Fruit fly (Drosophila melanogaster) whole organism, embryonic: ENCODE measurements around the gene ich.
A peak's percentile ranks its signal among the peaks of the same experiment; 100 is the strongest.

Experiments
- CG11247 ChIP-seq: fragments of 200-800 bp; sonication (Bioruptor generic); IDR thresholded peaks from 2 replicates; pipeline ENCODE4 v1.3.6; 2022; ENCODE audit warnings: missing biosample characterization, missing genetic modification characterization
- CG12299 ChIP-seq: fragments of 200-800 bp; sonication (Bioruptor generic); optimal IDR thresholded peaks from 2 replicates; lab custom pipeline; 2018; ENCODE audit warnings: missing biosample characterization, mild to moderate bottlenecking, missing genetic modification characterization
- CG12391 ChIP-seq: fragments of 200-800 bp; sonication (Bioruptor generic); optimal IDR thresholded peaks from 3 replicates; lab custom pipeline; 2018; ENCODE audit warnings: missing biosample characterization, mild to moderate bottlenecking, missing genetic modification characterization, moderate library complexity
- CG12744 ChIP-seq: fragments of 200-800 bp; sonication (Bioruptor generic); optimal IDR thresholded peaks from 2 replicates; lab custom pipeline; 2016; ENCODE audit warnings: missing biosample characterization, missing genetic modification characterization
- CG13424 ChIP-seq: fragments of 200-800 bp; sonication (Bioruptor generic); optimal IDR thresholded peaks from 2 replicates; lab custom pipeline; 2019; ENCODE audit warnings: missing biosample characterization, mild to moderate bottlenecking, missing genetic modification characterization, moderate library complexity
- CG14014 ChIP-seq: fragments of 200-800 bp; sonication (Bioruptor generic); IDR thresholded peaks from 2 replicates; pipeline ENCODE4 v1.3.6; 2022; ENCODE audit warnings: missing biosample characterization, missing genetic modification characterization
- CG14710 ChIP-seq: fragments of 200-800 bp; sonication (Bioruptor generic); optimal IDR thresholded peaks from 3 replicates; lab custom pipeline; 2019; ENCODE audit warnings: missing biosample characterization, mild to moderate bottlenecking, missing genetic modification characterization, moderate library complexity
- CG1603 ChIP-seq: fragments of 200-800 bp; sonication (Bioruptor generic); optimal IDR thresholded peaks from 2 replicates; lab custom pipeline; 2019; ENCODE audit warnings: missing biosample characterization, mild to moderate bottlenecking, missing genetic modification characterization, moderate library complexity
- CG16779 ChIP-seq: fragments of 200-800 bp; sonication (Bioruptor generic); IDR thresholded peaks from 2 replicates; pipeline ENCODE4 v1.3.6; 2022; ENCODE audit warnings: missing biosample characterization, missing genetic modification characterization
- CG17328 ChIP-seq: fragments of 200-800 bp; sonication (Bioruptor generic); IDR thresholded peaks from 2 replicates; pipeline ENCODE4 v1.3.6; 2022; ENCODE audit warnings: missing biosample characterization, missing genetic modification characterization
- CG17361 ChIP-seq: fragments of 200-800 bp; sonication (Bioruptor generic); IDR thresholded peaks from 3 replicates; pipeline ENCODE4 v1.3.6; 2022; ENCODE audit warnings: missing biosample characterization, missing genetic modification characterization
- CG17568 ChIP-seq: fragments of 200-800 bp; sonication (Bioruptor generic); optimal IDR thresholded peaks from 2 replicates; lab custom pipeline; 2018; ENCODE audit warnings: missing biosample characterization, mild to moderate bottlenecking, missing genetic modification characterization, moderate library complexity
- CG3407 ChIP-seq: fragments of 200-800 bp; sonication (Bioruptor generic); optimal IDR thresholded peaks from 2 replicates; lab custom pipeline; 2018; ENCODE audit warnings: missing biosample characterization, mild to moderate bottlenecking, missing genetic modification characterization
- CG34376 ChIP-seq: fragments of 200-800 bp; sonication (Bioruptor generic); optimal IDR thresholded peaks from 2 replicates; lab custom pipeline; 2018; ENCODE audit warnings: missing biosample characterization, mild to moderate bottlenecking, missing genetic modification characterization
- CG6175 ChIP-seq: fragments of 200-800 bp; sonication (Bioruptor generic); IDR thresholded peaks from 3 replicates; pipeline ENCODE4 v1.3.6; 2022; ENCODE audit warnings: missing biosample characterization, missing genetic modification characterization
- CG7839 ChIP-seq: fragments of 200-800 bp; sonication (Bioruptor generic); optimal IDR thresholded peaks from 3 replicates; lab custom pipeline; 2018; ENCODE audit warnings: missing biosample characterization, mild to moderate bottlenecking, missing genetic modification characterization, moderate library complexity
- CG8388 ChIP-seq: fragments of 200-800 bp; sonication (Bioruptor generic); optimal IDR thresholded peaks from 2 replicates; lab custom pipeline; 2019; ENCODE audit warnings: missing biosample characterization, mild to moderate bottlenecking, missing genetic modification characterization, moderate library complexity
- CG8944 ChIP-seq: fragments of 200-800 bp; sonication (Bioruptor generic); optimal IDR thresholded peaks from 3 replicates; lab custom pipeline; 2016; ENCODE audit warnings: missing biosample characterization, missing genetic modification characterization
- Camta ChIP-seq: fragments of 200-800 bp; sonication (Bioruptor generic); optimal IDR thresholded peaks from 2 replicates; lab custom pipeline; 2016; ENCODE audit warnings: missing biosample characterization, missing genetic modification characterization
- Dref ChIP-seq: fragments of 200-800 bp; sonication (Bioruptor generic); IDR thresholded peaks from 2 replicates; pipeline ENCODE4 v1.3.6; 2022; ENCODE audit warnings: missing biosample characterization, missing genetic modification characterization
- Eip74EF ChIP-seq, 2 experiments: fragments of 200-800 bp in 1 of 2; fragments of >200 bp in 1 of 2; sonication (Bioruptor generic) in 1 of 2; optimal IDR thresholded peaks; 2 replicates each; lab custom pipeline; 2017 to 2019; ENCODE audit warnings: missing biosample characterization in 2 of 2, missing genetic modification characterization in 2 of 2, mild to moderate bottlenecking in 1 of 2, moderate library complexity in 1 of 2
- H15 ChIP-seq: fragments of 200-800 bp; sonication (Bioruptor generic); IDR thresholded peaks from 3 replicates; pipeline ENCODE4 v1.3.6; 2022; ENCODE audit warnings: missing biosample characterization, missing genetic modification characterization
- HLH3B ChIP-seq: fragments of 200-800 bp; sonication (Bioruptor generic); IDR thresholded peaks from 2 replicates; pipeline ENCODE4 v1.3.6; 2022; ENCODE audit warnings: missing biosample characterization, missing genetic modification characterization
- Hr39 ChIP-seq: fragments of >200 bp; optimal IDR thresholded peaks from 2 replicates; lab custom pipeline; 2017
- MTF-1 ChIP-seq: fragments of 200-800 bp; sonication (Bioruptor generic); optimal IDR thresholded peaks from 2 replicates; lab custom pipeline; 2018; ENCODE audit warnings: missing biosample characterization, mild to moderate bottlenecking, missing genetic modification characterization, borderline replicate concordance
- Six4 ChIP-seq: fragments of 200-800 bp; sonication (Bioruptor generic); optimal IDR thresholded peaks from 2 replicates; lab custom pipeline; 2016; ENCODE audit warnings: missing biosample characterization, missing genetic modification characterization
- Xrp1 ChIP-seq: fragments of 200-800 bp; sonication (Bioruptor generic); IDR thresholded peaks from 2 replicates; pipeline ENCODE4 v1.3.6; 2022; ENCODE audit warnings: missing biosample characterization, missing genetic modification characterization
- ash1 ChIP-seq: fragments of 200-800 bp; sonication (Bioruptor generic); optimal IDR thresholded peaks from 2 replicates; lab custom pipeline; 2018; ENCODE audit warnings: missing biosample characterization, mild to moderate bottlenecking, missing genetic modification characterization
- az2 ChIP-seq: fragments of 200-800 bp; sonication (Bioruptor generic); optimal IDR thresholded peaks from 3 replicates; lab custom pipeline; 2016; ENCODE audit warnings: missing biosample characterization, missing genetic modification characterization
- cas ChIP-seq: fragments of 200-800 bp; sonication (Bioruptor generic); IDR thresholded peaks from 2 replicates; pipeline ENCODE4 v1.3.6; 2022; ENCODE audit warnings: missing biosample characterization, missing genetic modification characterization
- ci ChIP-seq: fragments of 200-800 bp; sonication (Bioruptor generic); IDR thresholded peaks from 3 replicates; pipeline ENCODE4 v1.3.6; 2022; ENCODE audit warnings: missing biosample characterization, missing genetic modification characterization
- dysf ChIP-seq: fragments of 200-800 bp; sonication (Bioruptor generic); IDR thresholded peaks from 3 replicates; pipeline ENCODE4 v1.3.6; 2022; ENCODE audit warnings: missing biosample characterization, missing genetic modification characterization
- en ChIP-seq: fragments of 200-800 bp; sonication (Bioruptor generic); optimal IDR thresholded peaks from 2 replicates; lab custom pipeline; 2016; ENCODE audit warnings: missing biosample characterization, missing genetic modification characterization
- eve ChIP-seq, 2 experiments: fragments of >200 bp; optimal IDR thresholded peaks; 2 replicates each; lab custom pipeline; 2017; ENCODE audit warnings: missing biosample characterization in 2 of 2, missing genetic modification characterization in 2 of 2
- gem ChIP-seq: fragments of 200-800 bp; sonication (Bioruptor generic); optimal IDR thresholded peaks from 2 replicates; lab custom pipeline; 2019; ENCODE audit warnings: missing biosample characterization, mild to moderate bottlenecking, missing genetic modification characterization, moderate library complexity
- gro ChIP-seq: fragments of 200-800 bp; sonication (Bioruptor generic); optimal IDR thresholded peaks from 2 replicates; lab custom pipeline; 2016; ENCODE audit warnings: missing biosample characterization, missing genetic modification characterization
- gsb-n ChIP-seq: fragments of 200-800 bp; sonication (Bioruptor generic); optimal IDR thresholded peaks from 3 replicates; lab custom pipeline; 2018; ENCODE audit warnings: missing biosample characterization, mild to moderate bottlenecking, missing genetic modification characterization
- odd ChIP-seq: fragments of 200-800 bp; sonication (Bioruptor generic); optimal IDR thresholded peaks from 2 replicates; lab custom pipeline; 2017; ENCODE audit warnings: missing biosample characterization, mild to moderate bottlenecking, missing genetic modification characterization
- pan ChIP-seq, 4 experiments: fragments of >200 bp in 3 of 4; fragments of 200-800 bp in 1 of 4; sonication (Bioruptor generic) in 1 of 4; optimal IDR thresholded peaks in 3 of 4; IDR thresholded peaks in 1 of 4; 2 replicates each; pipeline versions ENCODE4 v1.3.6 to Lab custom; 2017 to 2022; ENCODE audit warnings: missing biosample characterization in 2 of 4, missing genetic modification characterization in 2 of 4, mixed read lengths in 1 of 4
- pho ChIP-seq: fragments of 200-800 bp; sonication (Bioruptor generic); optimal IDR thresholded peaks from 2 replicates; lab custom pipeline; 2016; ENCODE audit warnings: missing biosample characterization, missing genetic modification characterization
- rib ChIP-seq: fragments of 200-800 bp; sonication (Bioruptor generic); IDR thresholded peaks from 2 replicates; pipeline ENCODE4 v1.3.6; 2022; ENCODE audit warnings: missing biosample characterization, missing genetic modification characterization
- salm ChIP-seq: fragments of 200-800 bp; sonication (Bioruptor generic); optimal IDR thresholded peaks from 2 replicates; lab custom pipeline; 2018; ENCODE audit warnings: missing biosample characterization, mild to moderate bottlenecking, missing genetic modification characterization
- sc ChIP-seq, 3 experiments: fragments of >200 bp in 2 of 3; fragments of 200-800 bp in 1 of 3; sonication (Bioruptor generic) in 1 of 3; optimal IDR thresholded peaks; 2 replicates in 2 of 3; 3 replicates in 1 of 3; lab custom pipeline; 2017; ENCODE audit warnings: mild to moderate bottlenecking in 1 of 3, missing biosample characterization in 1 of 3, missing genetic modification characterization in 1 of 3, missing genetic modification reagents in 1 of 3
- scrt ChIP-seq: fragments of 200-800 bp; sonication (Bioruptor generic); optimal IDR thresholded peaks from 2 replicates; lab custom pipeline; 2018; ENCODE audit warnings: missing biosample characterization, mild to moderate bottlenecking, missing genetic modification characterization, moderate library complexity
- vvl ChIP-seq: fragments of 200-800 bp; sonication (Bioruptor generic); IDR thresholded peaks from 2 replicates; pipeline ENCODE4 v1.3.6; 2022; ENCODE audit warnings: missing biosample characterization, missing genetic modification characterization
- z ChIP-seq: fragments of 200-800 bp; sonication (Bioruptor generic); IDR thresholded peaks from 3 replicates; pipeline ENCODE4 v1.3.6; 2022; ENCODE audit warnings: missing biosample characterization, missing genetic modification characterization
- zen2 ChIP-seq: fragments of 200-800 bp; sonication (Bioruptor generic); IDR thresholded peaks from 3 replicates; pipeline ENCODE4 v1.3.6; 2022; ENCODE audit warnings: missing biosample characterization, missing genetic modification characterization; ENCODE audit not compliant: partially characterized antibody
- zfh1 ChIP-seq: fragments of 200-800 bp; sonication (Bioruptor generic); IDR thresholded peaks from 3 replicates; pipeline ENCODE4 v1.3.6; 2022; ENCODE audit warnings: missing biosample characterization, missing genetic modification characterization

Gene ich

DNA sequence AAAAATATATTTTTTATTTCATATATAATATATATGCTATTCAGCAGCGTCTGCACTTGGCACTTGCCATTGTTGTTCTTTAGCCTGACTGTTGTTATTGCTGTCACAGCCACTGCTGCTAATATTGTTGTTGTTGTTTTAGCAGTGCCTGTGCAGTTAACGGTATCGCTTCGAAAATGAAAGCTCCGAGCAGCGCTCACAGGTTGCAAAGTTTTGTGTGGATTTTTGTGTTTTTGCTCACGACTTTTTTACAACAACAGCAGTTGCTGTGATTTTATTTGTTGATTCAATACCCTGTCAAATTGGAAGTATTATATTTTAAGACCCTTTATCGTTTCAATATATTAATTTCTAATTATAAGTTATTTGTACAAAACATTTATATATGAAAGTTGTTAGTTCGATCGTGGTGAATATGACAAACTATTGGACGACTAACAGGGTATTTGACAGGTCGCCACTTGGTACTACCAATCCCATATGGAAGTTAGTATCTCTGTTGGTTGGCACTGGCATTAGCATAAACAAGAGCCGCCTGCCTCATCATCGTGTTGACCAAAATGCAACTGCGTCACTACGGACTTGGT is 1.0 kb upstream of the ich start (continued):
- TF ChIP-seq CG3407 (GFP tag; lab: Kevin White, UChicago) (no peak), HLH3B (GFP tag; lab: Robert Waterston, UW) (peak; percentile 65), sc (optimal IDR thresholded peaks at IDR 0.05; lab: Kevin White, UChicago) (no peak), sc (GFP tag; optimal IDR thresholded peaks at IDR 0.05; lab: Kevin White, UChicago) (peak; percentile 19), CG14014 (GFP tag; lab: Robert Waterston, UW) (no peak), CG17568 (GFP tag; lab: Kevin White, UChicago) (no peak), gem (tag; lab: Kevin White, UChicago) (peak; percentile 67), CG17361 (GFP tag; lab: Robert Waterston, UW) (peak; percentile 46; the same call in 1 of the 3 replicates), eve (GFP tag; optimal IDR thresholded peaks at IDR 0.05; lab: Kevin White, UChicago) (peak in 1 of 2 experiments; percentile 11), CG8388 (GFP tag; lab: Kevin White, UChicago) (peak; percentile 44), zfh1 (GFP tag; lab: Robert Waterston, UW) (0 out of 3 replicates have a peak, but pooled peaks have one; percentile 15), CG11247 (0 out of 2 replicates have a peak, but pooled peaks have one; percentile 45), CG17328 (GFP tag; lab: Robert Waterston, UW) (peak; percentile 55; the same call in 1 of the 2 replicates), CG12391 (tag; lab: Kevin White, UChicago) (peak; percentile 53), vvl (GFP tag; lab: Robert Waterston, UW) (peak; percentile 74), Eip74EF (GFP tag; optimal IDR thresholded peaks at IDR 0.05; lab: Kevin White, UChicago) (peak in 1 of 2 experiments; percentile 14), salm (tag; lab: Kevin White, UChicago) (peak; percentile 4), dysf (GFP tag; lab: Robert Waterston, UW) (0 out of 3 replicates have a peak, but pooled peaks have one; percentile 40), ci (GFP tag; lab: Robert Waterston, UW) (peak; percentile 85), pan (optimal IDR thresholded peaks at IDR 0.05; lab: Kevin White, UChicago) (no peak), pan (GFP tag; optimal IDR thresholded peaks at IDR 0.05 in 1 of 2, IDR thresholded peaks at IDR 0.05 in 1 of 2) (peak in 1 of 2 experiments; percentile 67), Xrp1 (GFP tag; lab: Robert Waterston, UW) (peak; percentile 62), pho (GFP tag; lab: Kevin White, UChicago) (no peak), CG1603 (tag; lab: Kevin White, UChicago) (peak; percentile 64)

DNA sequence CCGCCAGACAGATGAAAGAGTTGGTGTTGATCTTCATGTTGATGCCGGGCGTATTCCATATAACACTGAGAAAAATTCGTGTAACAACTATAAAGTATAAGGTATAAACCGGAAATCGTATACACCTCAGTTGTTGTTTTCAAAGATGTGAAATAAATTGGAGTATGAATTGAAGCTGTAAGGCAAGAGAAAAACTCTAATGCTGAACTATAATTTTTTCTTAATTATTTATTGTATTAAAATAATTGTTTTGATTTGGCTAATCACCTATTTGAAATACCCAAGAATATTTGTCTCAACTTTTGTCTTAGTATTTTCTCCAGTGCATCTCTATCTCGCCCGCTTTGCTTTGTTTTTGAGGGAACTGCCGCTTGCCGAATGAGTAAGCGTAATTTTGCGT is 2.5 kb downstream of the ich start:
- no peak for TF ChIP-seq gsb-n (tag; lab: Kevin White, UChicago)
- no peak for TF ChIP-seq z (GFP tag; lab: Robert Waterston, UW)
- no peak for TF ChIP-seq rib (GFP tag; lab: Robert Waterston, UW)
- TF ChIP-seq CG34376 (GFP tag; lab: Kevin White, UChicago), result no peak
- peak; percentile 44 for TF ChIP-seq CG14710
- no peak for TF ChIP-seq ash1
- 0 out of 3 replicates have a peak, but pooled peaks have one; percentile 28 for TF ChIP-seq zfh1 (GFP tag; lab: Robert Waterston, UW)
- TF ChIP-seq CG12744 (GFP tag; lab: Kevin White, UChicago), result no peak
- TF ChIP-seq H15, result no peak
- no peak for TF ChIP-seq Camta (GFP tag; lab: Kevin White, UChicago)
- no peak for TF ChIP-seq CG6175 (GFP tag; lab: Robert Waterston, UW)
- no peak for TF ChIP-seq CG8944
- TF ChIP-seq Hr39 (lab: Kevin White, UChicago), result no peak
- peak; percentile 6 for TF ChIP-seq odd (GFP tag; lab: Kevin White, UChicago)
- TF ChIP-seq gro (GFP tag; lab: Kevin White, UChicago), result no peak
- peak; percentile 68 for TF ChIP-seq CG13424 (tag; lab: Kevin White, UChicago)
- peak; percentile 2 for TF ChIP-seq CG12299 (tag; lab: Kevin White, UChicago)
- TF ChIP-seq Dref (GFP tag; lab: Robert Waterston, UW), result no peak
- no peak for TF ChIP-seq cas (GFP tag; lab: Robert Waterston, UW)
- no peak for TF ChIP-seq zen2 (GFP tag; lab: Robert Waterston, UW)
- TF ChIP-seq CG16779 (GFP tag; lab: Robert Waterston, UW), result no peak
- peak; percentile 74 for TF ChIP-seq CG7839 (tag; lab: Kevin White, UChicago)
- TF ChIP-seq MTF-1 (GFP tag; lab: Kevin White, UChicago), result no peak
- TF ChIP-seq az2 (GFP tag; lab: Kevin White, UChicago), result peak; percentile 54
- no peak for TF ChIP-seq Six4
- TF ChIP-seq scrt (GFP tag; lab: Kevin White, UChicago), result peak; percentile 5
- no peak for TF ChIP-seq en (GFP tag; lab: Kevin White, UChicago)
